Fruit fly (Drosophila melanogaster) whole organism, prepupa: ENCODE results near the gene twit.

Experiments used
- CG11294 ChIP-seq: fragments of 200-800 bp; sonication (Bioruptor generic); IDR thresholded peaks from 2 replicates; pipeline ENCODE4 v1.3.6; 2022; ENCODE audit warnings: missing biosample characterization, missing genetic modification characterization
- CG11762 ChIP-seq: fragments of 200-800 bp; sonication (Bioruptor generic); optimal IDR thresholded peaks from 3 replicates; lab custom pipeline; 2016; ENCODE audit warnings: missing biosample characterization, missing genetic modification characterization; ENCODE audit not compliant: insufficient read depth
- CG11902 ChIP-seq: fragments of 200-800 bp; sonication (Bioruptor generic); optimal IDR thresholded peaks from 3 replicates; lab custom pipeline; 2016; ENCODE audit warnings: missing biosample characterization, missing genetic modification characterization
- CG15336 ChIP-seq: fragments of 200-800 bp; sonication (Bioruptor generic); IDR thresholded peaks from 2 replicates; pipeline ENCODE4 v1.3.6; 2022; ENCODE audit warnings: missing biosample characterization, missing genetic modification characterization
- CG16779 ChIP-seq: fragments of 200-800 bp; sonication (Bioruptor generic); optimal IDR thresholded peaks from 3 replicates; lab custom pipeline; 2017; ENCODE audit warnings: missing biosample characterization, mild to moderate bottlenecking, missing genetic modification characterization
- CG3032 ChIP-seq: fragments of 200-800 bp; optimal IDR thresholded peaks from 2 replicates; lab custom pipeline; 2019; ENCODE audit warnings: missing biosample characterization, mild to moderate bottlenecking, missing genetic modification characterization, moderate library complexity
- CG32006 ChIP-seq: fragments of 200-800 bp; sonication (Bioruptor generic); optimal IDR thresholded peaks from 3 replicates; lab custom pipeline; 2017; ENCODE audit warnings: missing biosample characterization, mild to moderate bottlenecking, missing genetic modification characterization
- CG34406 ChIP-seq: fragments of 200-800 bp; sonication (Bioruptor generic); optimal IDR thresholded peaks from 3 replicates; lab custom pipeline; 2016; ENCODE audit warnings: missing biosample characterization, missing genetic modification characterization
- CG3919 ChIP-seq: fragments of 200-800 bp; sonication (Bioruptor generic); optimal IDR thresholded peaks from 3 replicates; lab custom pipeline; 2016; ENCODE audit warnings: missing biosample characterization, missing genetic modification characterization
- CG6163 ChIP-seq: fragments of 200-800 bp; sonication (Bioruptor generic); IDR thresholded peaks from 3 replicates; pipeline ENCODE4 v1.3.6; 2022; ENCODE audit warnings: missing biosample characterization, missing genetic modification characterization
- CG6276 ChIP-seq: fragments of 200-800 bp; sonication (Bioruptor generic); optimal IDR thresholded peaks from 2 replicates; lab custom pipeline; 2017; ENCODE audit warnings: missing biosample characterization, mild to moderate bottlenecking, missing genetic modification characterization
- CG6792 ChIP-seq: fragments of 200-800 bp; sonication (Bioruptor generic); optimal IDR thresholded peaks from 3 replicates; lab custom pipeline; 2016; ENCODE audit warnings: missing biosample characterization, missing genetic modification characterization
- CG6808 ChIP-seq: fragments of 200-800 bp; sonication (Bioruptor generic); optimal IDR thresholded peaks from 3 replicates; lab custom pipeline; 2017; ENCODE audit warnings: missing biosample characterization, missing genetic modification characterization, mild to moderate bottlenecking, moderate library complexity, missing genetic modification reagents
- CG6854 ChIP-seq: fragments of 200-800 bp; sonication (Bioruptor generic); optimal IDR thresholded peaks from 2 replicates; lab custom pipeline; 2017; ENCODE audit warnings: missing biosample characterization, mild to moderate bottlenecking, missing genetic modification characterization
- CG7368 ChIP-seq: fragments of 200-800 bp; sonication (Bioruptor generic); optimal IDR thresholded peaks from 3 replicates; lab custom pipeline; 2016; ENCODE audit warnings: missing biosample characterization, missing genetic modification characterization
- CG8119 ChIP-seq: fragments of 200-800 bp; sonication (Bioruptor generic); IDR thresholded peaks from 3 replicates; pipeline ENCODE4 v1.3.6; 2022; ENCODE audit warnings: missing biosample characterization, missing genetic modification characterization
- CG8319 ChIP-seq: fragments of 200-800 bp; sonication (Bioruptor generic); optimal IDR thresholded peaks from 3 replicates; lab custom pipeline; 2016; ENCODE audit warnings: missing biosample characterization, missing genetic modification characterization
- CG8632 ChIP-seq: fragments of 200-800 bp; sonication (Bioruptor generic); optimal IDR thresholded peaks from 3 replicates; lab custom pipeline; 2016; ENCODE audit warnings: missing biosample characterization, missing genetic modification characterization
- CG9139 ChIP-seq: fragments of 200-800 bp; sonication (Bioruptor generic); optimal IDR thresholded peaks from 3 replicates; lab custom pipeline; 2017; ENCODE audit warnings: missing biosample characterization, mild to moderate bottlenecking, missing genetic modification characterization
- Eip75B ChIP-seq: fragments of 200-800 bp; sonication (Bioruptor generic); optimal IDR thresholded peaks from 3 replicates; lab custom pipeline; 2016; ENCODE audit warnings: missing biosample characterization, missing genetic modification characterization
- Eip78C ChIP-seq: fragments of 200-800 bp; sonication (Bioruptor generic); peaks from one replicate; lab custom pipeline; 2016; ENCODE audit warnings: missing biosample characterization, missing genetic modification characterization
- Eip93F ChIP-seq: fragments of 200-800 bp; sonication (Bioruptor generic); optimal IDR thresholded peaks from 2 replicates; lab custom pipeline; 2016; ENCODE audit warnings: missing biosample characterization, mild to moderate bottlenecking, missing genetic modification characterization
- Ets96B ChIP-seq: fragments of 200-800 bp; optimal IDR thresholded peaks from 2 replicates; lab custom pipeline; 2019; ENCODE audit warnings: missing biosample characterization, mild to moderate bottlenecking, missing genetic modification characterization, moderate library complexity
- Hr4 ChIP-seq: fragments of 200-800 bp; sonication (Bioruptor generic); optimal IDR thresholded peaks from 3 replicates; lab custom pipeline; 2016; ENCODE audit warnings: missing biosample characterization, missing genetic modification characterization
- Lpt ChIP-seq: fragments of 200-800 bp; sonication (Bioruptor generic); optimal IDR thresholded peaks from 3 replicates; lab custom pipeline; 2016; ENCODE audit warnings: missing biosample characterization, missing genetic modification characterization
- OdsH ChIP-seq: fragments of 200-800 bp; sonication (Bioruptor generic); optimal IDR thresholded peaks from 3 replicates; lab custom pipeline; 2016; ENCODE audit warnings: missing biosample characterization, missing genetic modification characterization
- Sox14 ChIP-seq: fragments of 200-800 bp; sonication (Bioruptor generic); optimal IDR thresholded peaks from 3 replicates; lab custom pipeline; 2016; ENCODE audit warnings: missing biosample characterization, missing genetic modification characterization
- Sox15 ChIP-seq: fragments of 200-800 bp; sonication (Bioruptor generic); optimal IDR thresholded peaks from 3 replicates; lab custom pipeline; 2016; ENCODE audit warnings: missing biosample characterization, missing genetic modification characterization
- achi ChIP-seq: fragments of 200-800 bp; sonication (Bioruptor generic); optimal IDR thresholded peaks from 3 replicates; lab custom pipeline; 2016; ENCODE audit warnings: missing biosample characterization, missing genetic modification characterization
- acj6 ChIP-seq: fragments of 200-800 bp; sonication (Bioruptor generic); optimal IDR thresholded peaks from 3 replicates; lab custom pipeline; 2016; ENCODE audit warnings: missing biosample characterization, missing genetic modification characterization
- cyc ChIP-seq: fragments of 200-800 bp; sonication (Bioruptor generic); optimal IDR thresholded peaks from 3 replicates; lab custom pipeline; 2016; ENCODE audit warnings: missing biosample characterization, missing genetic modification characterization
- dac ChIP-seq: fragments of 200-800 bp; sonication (Bioruptor generic); optimal IDR thresholded peaks from 2 replicates; lab custom pipeline; 2017; ENCODE audit warnings: missing biosample characterization, mild to moderate bottlenecking, missing genetic modification characterization
- dsx ChIP-seq: fragments of 200-800 bp; optimal IDR thresholded peaks from 3 replicates; lab custom pipeline; 2019; ENCODE audit warnings: missing biosample characterization, mild to moderate bottlenecking, missing genetic modification characterization, moderate library complexity; ENCODE audit not compliant: poor library complexity, severe bottlenecking
- eg ChIP-seq: fragments of 200-800 bp; sonication (Bioruptor generic); IDR thresholded peaks from 3 replicates; pipeline ENCODE4 v1.3.6; 2022; ENCODE audit warnings: missing biosample characterization, missing genetic modification characterization
- fd85E ChIP-seq: fragments of 200-800 bp; sonication (Bioruptor generic); optimal IDR thresholded peaks from 3 replicates; lab custom pipeline; 2016; ENCODE audit warnings: missing biosample characterization, missing genetic modification characterization
- fkh ChIP-seq: fragments of 200-800 bp; sonication (Bioruptor generic); optimal IDR thresholded peaks from 3 replicates; lab custom pipeline; 2017; ENCODE audit warnings: missing biosample characterization, mild to moderate bottlenecking, missing genetic modification characterization, moderate library complexity
- pdm3 ChIP-seq: fragments of 200-800 bp; sonication (Bioruptor generic); optimal IDR thresholded peaks from 3 replicates; lab custom pipeline; 2016; ENCODE audit warnings: missing biosample characterization, missing genetic modification characterization
- salr ChIP-seq, 2 experiments: fragments of 200-800 bp; sonication (Bioruptor generic); optimal IDR thresholded peaks; 3 replicates each; lab custom pipeline; 2016 to 2018; ENCODE audit warnings: missing biosample characterization in 2 of 2, missing genetic modification characterization in 2 of 2, mild to moderate bottlenecking in 1 of 2
- ss ChIP-seq, 2 experiments: fragments of 200-800 bp; sonication (Bioruptor generic); optimal IDR thresholded peaks; 2 replicates in 1 of 2; 3 replicates in 1 of 2; lab custom pipeline; 2017 to 2018; ENCODE audit warnings: mild to moderate bottlenecking in 2 of 2, missing biosample characterization in 2 of 2, missing genetic modification characterization in 2 of 2, moderate library complexity in 1 of 2
- svp ChIP-seq: fragments of 200-800 bp; sonication (Bioruptor generic); peaks from one replicate; lab custom pipeline; 2016; ENCODE audit warnings: missing biosample characterization, missing genetic modification characterization
- vri ChIP-seq: fragments of 200-800 bp; sonication (Bioruptor generic); optimal IDR thresholded peaks from 3 replicates; lab custom pipeline; 2016; ENCODE audit warnings: missing biosample characterization, mild to moderate bottlenecking, missing genetic modification characterization

twit gene

DNA sequence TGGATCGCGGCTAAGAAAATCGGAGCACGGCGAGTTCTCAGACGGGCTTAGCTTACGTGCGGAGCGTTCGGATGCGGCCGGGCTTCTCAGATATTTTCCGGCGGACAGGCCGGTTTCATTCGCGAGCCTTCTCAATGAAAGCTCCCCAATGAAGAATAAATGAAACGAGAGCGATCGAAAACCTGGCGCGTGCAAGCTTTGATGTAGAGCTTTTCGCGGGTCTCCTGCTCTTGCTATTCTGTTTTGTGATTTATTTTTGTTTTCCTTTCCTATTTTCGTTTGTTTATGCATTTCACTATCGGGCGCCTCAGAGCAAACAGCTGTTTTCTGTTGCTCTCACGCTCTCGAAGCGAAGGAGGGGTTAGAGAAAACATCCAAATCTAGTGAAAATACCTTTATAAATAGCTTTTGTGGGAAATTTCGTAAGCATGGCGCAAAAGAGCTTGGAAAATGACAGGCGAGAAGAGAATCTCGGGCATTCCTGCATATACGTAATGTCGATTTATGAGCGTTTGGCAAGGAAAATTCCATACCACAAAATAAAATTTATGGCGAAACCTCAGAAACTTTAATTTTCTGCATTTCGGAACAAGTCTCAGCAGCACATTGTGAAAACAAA, 33.6 kb downstream of the twit start (continued):
- no peak for TF ChIP-seq pdm3 (GFP tag; lab: Kevin White, UChicago)
- peak; percentile 51 for TF ChIP-seq Eip78C (GFP tag; lab: Kevin White, UChicago)
- TF ChIP-seq CG16779 (tag; lab: Kevin White, UChicago), result peak; percentile 13
- no peak for TF ChIP-seq cyc
- TF ChIP-seq CG34406 (GFP tag; lab: Kevin White, UChicago), result no peak
- no peak for TF ChIP-seq CG3919
- TF ChIP-seq Sox15, result no peak
- TF ChIP-seq Ets96B (tag; lab: Kevin White, UChicago), result no peak
- TF ChIP-seq CG6792 (GFP tag; lab: Kevin White, UChicago), result no peak

DNA sequence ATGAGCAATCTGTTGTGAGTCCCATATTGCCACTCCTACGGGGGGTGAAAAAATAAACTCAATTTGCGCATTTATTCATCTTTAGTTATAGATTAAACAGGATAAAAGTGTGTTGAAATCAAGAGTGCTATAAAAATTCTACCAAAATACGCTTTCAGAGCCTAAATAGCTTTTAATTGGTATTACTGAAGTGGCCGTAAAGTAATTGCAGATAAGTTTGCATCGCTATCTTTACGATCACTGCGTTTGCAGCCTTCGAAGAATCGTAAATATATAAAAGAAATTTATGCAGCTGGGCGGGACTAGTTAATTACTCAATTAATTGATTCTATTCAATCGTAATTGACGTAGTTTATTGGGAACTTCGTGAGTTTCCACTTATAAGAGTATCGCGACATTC, 34.9 kb downstream of the twit start:
- no peak for TF ChIP-seq CG11902 (GFP tag; lab: Kevin White, UChicago)
- no peak for TF ChIP-seq acj6
- no peak for TF ChIP-seq CG3032 (tag; lab: Kevin White, UChicago)
- no peak for TF ChIP-seq cyc
- no peak for TF ChIP-seq fd85E (GFP tag; lab: Kevin White, UChicago)
- no peak for TF ChIP-seq Lpt (GFP tag; lab: Kevin White, UChicago)
- no peak for TF ChIP-seq Eip93F
- no peak for TF ChIP-seq vri (GFP tag; lab: Kevin White, UChicago)
- no peak for TF ChIP-seq CG8119 (GFP tag; lab: Robert Waterston, UW)
- no peak for TF ChIP-seq CG7368 (GFP tag; lab: Kevin White, UChicago)
- TF ChIP-seq CG16779 (tag; lab: Kevin White, UChicago), result no peak
- TF ChIP-seq CG6792 (GFP tag; lab: Kevin White, UChicago), result no peak
- TF ChIP-seq Hr4, result no peak
- TF ChIP-seq CG8632 (GFP tag; lab: Kevin White, UChicago), result no peak
- TF ChIP-seq salr (GFP tag; optimal IDR thresholded peaks at IDR 0.05; lab: Kevin White, UChicago), result no peak
- TF ChIP-seq ss (GFP tag; optimal IDR thresholded peaks at IDR 0.05; lab: Kevin White, UChicago), result no peak
- no peak for TF ChIP-seq CG11762 (GFP tag; lab: Kevin White, UChicago)
- TF ChIP-seq dac (GFP tag; lab: Kevin White, UChicago), result no peak

DNA sequence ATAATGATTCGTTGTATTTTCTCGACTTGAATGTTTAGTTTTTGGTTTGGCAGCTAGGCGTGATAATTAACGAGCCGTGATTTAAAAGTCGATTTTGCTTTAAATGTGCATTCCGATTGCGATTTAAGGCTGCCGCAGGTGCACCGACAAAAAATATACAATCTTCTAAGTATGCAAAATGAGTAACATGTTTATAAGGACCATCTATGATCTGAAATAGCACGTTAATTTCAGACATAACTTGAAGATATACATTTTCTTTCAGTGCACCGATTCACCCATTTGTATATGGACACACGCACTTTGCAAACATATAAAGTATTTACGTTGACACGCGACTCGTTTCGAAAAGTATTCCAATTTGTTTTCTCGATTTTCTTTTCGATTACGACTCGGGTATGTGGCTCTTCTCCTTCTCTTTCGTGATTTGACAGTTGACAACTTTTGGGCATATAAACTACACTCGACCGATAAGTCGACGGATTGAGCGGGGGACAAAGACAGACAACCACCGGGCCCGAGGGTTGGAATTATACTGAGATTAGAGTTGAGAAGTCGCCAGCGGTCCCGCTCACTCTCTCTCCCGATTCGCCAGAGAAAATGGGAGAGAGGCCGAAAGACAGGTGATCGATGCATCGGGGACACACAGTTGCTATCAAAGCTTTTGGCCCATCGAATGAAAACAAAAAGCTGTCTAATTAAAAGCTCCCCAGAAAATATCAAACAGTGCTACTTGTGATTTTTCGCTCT, 37.7 kb downstream of the twit start:
- no peak for TF ChIP-seq CG9139 (GFP tag; lab: Kevin White, UChicago)
- TF ChIP-seq CG15336 (GFP tag; lab: Robert Waterston, UW), result peak; percentile 22; the same call in 1 of the 2 replicates
- no peak for TF ChIP-seq Sox14 (GFP tag; lab: Kevin White, UChicago)
- TF ChIP-seq CG32006 (GFP tag; lab: Kevin White, UChicago), result peak; percentile 37
- TF ChIP-seq eg (GFP tag; lab: Robert Waterston, UW), result peak; percentile 55; the same call in 1 of the 3 replicates
- TF ChIP-seq Eip78C (GFP tag; lab: Kevin White, UChicago), result peak; percentile 74
- peak; percentile 56 for TF ChIP-seq Hr4
- peak; percentile 17 for TF ChIP-seq OdsH (GFP tag; lab: Kevin White, UChicago)
- TF ChIP-seq Eip75B, result no peak
- TF ChIP-seq CG11294 (GFP tag; lab: Robert Waterston, UW), result peak; percentile 35; the same call in 1 of the 2 replicates
- peak; percentile 35 for TF ChIP-seq dac (GFP tag; lab: Kevin White, UChicago)
- peak; percentile 63 for TF ChIP-seq fkh (GFP tag; lab: Kevin White, UChicago)
- peak; percentile 53 for TF ChIP-seq CG6276 (GFP tag; lab: Kevin White, UChicago)
- no peak for TF ChIP-seq Lpt (GFP tag; lab: Kevin White, UChicago)

DNA sequence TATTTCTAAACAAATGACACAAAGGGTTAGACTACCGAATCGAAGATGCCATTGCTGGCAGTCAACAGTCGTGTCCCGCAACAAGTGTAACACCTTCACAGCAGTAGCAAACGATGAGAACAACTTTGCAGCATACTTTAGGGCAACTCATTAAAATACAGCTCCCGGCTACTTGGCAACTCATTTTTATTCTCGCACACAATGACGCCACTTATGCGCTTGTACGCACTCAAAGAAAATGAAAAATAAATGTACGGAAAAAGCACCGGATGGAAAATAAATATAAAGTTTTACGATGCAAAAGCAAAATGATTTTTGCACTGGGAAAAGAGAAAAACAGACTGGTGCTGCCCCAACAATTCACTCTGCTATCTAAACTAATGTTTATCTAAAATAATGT, 38.8 kb downstream of the twit start:
- TF ChIP-seq eg (GFP tag; lab: Robert Waterston, UW), result peak; percentile 75; the same call in 2 of the 3 replicates
- peak in 1 of 2 experiments; percentile 30 for TF ChIP-seq salr (GFP tag; optimal IDR thresholded peaks at IDR 0.05; lab: Kevin White, UChicago)
- TF ChIP-seq CG15336 (GFP tag; lab: Robert Waterston, UW), result peak; percentile 41; the same call in 1 of the 2 replicates
- TF ChIP-seq CG8632 (GFP tag; lab: Kevin White, UChicago), result no peak
- TF ChIP-seq fkh (GFP tag; lab: Kevin White, UChicago), result peak; percentile 55
- TF ChIP-seq dsx, result peak; percentile 49
- TF ChIP-seq CG6163 (GFP tag; lab: Robert Waterston, UW), result peak; percentile 57
- TF ChIP-seq CG9139 (GFP tag; lab: Kevin White, UChicago), result no peak
- peak; percentile 35 for TF ChIP-seq Sox14 (GFP tag; lab: Kevin White, UChicago)
- peak; percentile 23 for TF ChIP-seq pdm3 (GFP tag; lab: Kevin White, UChicago)
- no peak for TF ChIP-seq Ets96B (tag; lab: Kevin White, UChicago)
- no peak for TF ChIP-seq svp
- peak in 1 of 2 experiments; percentile 26 for TF ChIP-seq ss (GFP tag; optimal IDR thresholded peaks at IDR 0.05; lab: Kevin White, UChicago)
- no peak for TF ChIP-seq CG11762 (GFP tag; lab: Kevin White, UChicago)
- TF ChIP-seq CG8319, result no peak
- TF ChIP-seq vri (GFP tag; lab: Kevin White, UChicago), result peak; percentile 8
- TF ChIP-seq acj6, result peak; percentile 7
- TF ChIP-seq CG6854 (GFP tag; lab: Kevin White, UChicago), result no peak
- TF ChIP-seq CG3032 (tag; lab: Kevin White, UChicago), result peak; percentile 9
- peak; percentile 15 for TF ChIP-seq achi (GFP tag; lab: Kevin White, UChicago)
- TF ChIP-seq CG6808 (GFP tag; lab: Kevin White, UChicago), result no peak
- TF ChIP-seq CG32006 (GFP tag; lab: Kevin White, UChicago), result peak; percentile 27
